Worm (Caenorhabditis elegans): ENCODE data around the gene Y22D7AL.3.

ce11 chrIII:1682262-1682661 lies 41.0 kb downstream of the Y22D7AL.3 start:
- TF ChIP-seq dao-5 (tag; optimal IDR thresholded peaks at IDR 0.05) (no peak), him-1 (tag; optimal IDR thresholded peaks at IDR 0.05) (no peak)
